In genomic region chrII:10714262-10714933, ce11 we compare ENCODE assay signal across 1 worm cellular context.
A peak's percentile ranks its signal among the peaks of the same experiment; 100 is the strongest.
TF ChIP-seq lines count a peak whose summit lies in the region.

dph-2 (minus strand) TSS chrII:10714297.
C09G5.7 (plus strand) TSS chrII:10714883.

TF ChIP-seq in whole organism, L1 larva, 84 proteins besides CTCF, POLR2A, EP300 and RAD21 (continued from another document):
- TF ChIP-seq jun-1 (tag; optimal IDR thresholded peaks at IDR 0.05; lab: Kevin White, UChicago) (no peak), ceh-90 (tag; optimal IDR thresholded peaks at IDR 0.05; lab: Kevin White, UChicago) (peak; percentile 70), nhr-237 (tag; optimal IDR thresholded peaks at IDR 0.05; lab: Kevin White, UChicago) (no peak), nhr-71 (tag; optimal IDR thresholded peaks at IDR 0.05; lab: Kevin White, UChicago) (peak; percentile 62), nhr-76 (tag; optimal IDR thresholded peaks at IDR 0.05; lab: Kevin White, UChicago) (no peak), fkh-10 (GFP tag; optimal IDR thresholded peaks at IDR 0.05; lab: Kevin White, UChicago) (no peak), dpl-1 (GFP tag; optimal IDR thresholded peaks at IDR 0.05; lab: Kevin White, UChicago) (peak; percentile 81 to 90 (median 87)), Y116A8C.19 (tag; optimal IDR thresholded peaks at IDR 0.05; lab: Kevin White, UChicago; ENCODE audit: borderline replicate concordance) (no peak), hpl-2 (GFP tag; optimal IDR thresholded peaks at IDR 0.05; lab: Kevin White, UChicago) (no peak), nhr-12 (tag; optimal IDR thresholded peaks at IDR 0.05; lab: Kevin White, UChicago) (no peak), lin-14 (GFP tag; optimal IDR thresholded peaks at IDR 0.05; lab: Kevin White, UChicago) (peak; percentile 9), mef-2 (tag; optimal IDR thresholded peaks at IDR 0.05; lab: Kevin White, UChicago) (no peak), ztf-11 (tag; optimal IDR thresholded peaks at IDR 0.05; lab: Kevin White, UChicago) (peak in 1 of 2 experiments; percentile 45), fkh-8 (tag; optimal IDR thresholded peaks at IDR 0.05; lab: Kevin White, UChicago) (no peak), aha-1 (tag; optimal IDR thresholded peaks at IDR 0.05; lab: Kevin White, UChicago) (no peak), pag-3 (tag; optimal IDR thresholded peaks at IDR 0.05; lab: Kevin White, UChicago; ENCODE audit: borderline replicate concordance, insufficient read depth) (no peak), egl-27 (tag; optimal IDR thresholded peaks at IDR 0.05; lab: Kevin White, UChicago) (no peak), vab-15 (tag; optimal IDR thresholded peaks at IDR 0.05; lab: Kevin White, UChicago) (no peak), ets-5 (GFP tag; IDR thresholded peaks at IDR 0.05; lab: Robert Waterston, UW) (no peak), unc-130 (tag; optimal IDR thresholded peaks at IDR 0.05; lab: Kevin White, UChicago) (no peak), nhr-11 (tag; optimal IDR thresholded peaks at IDR 0.05; lab: Kevin White, UChicago) (no peak), egl-13 (tag; optimal IDR thresholded peaks at IDR 0.05; lab: Kevin White, UChicago) (no peak), xbp-1 (tag; optimal IDR thresholded peaks at IDR 0.05; lab: Kevin White, UChicago) (peak; percentile 37), efl-3 (GFP tag; optimal IDR thresholded peaks at IDR 0.05; lab: Kevin White, UChicago) (no peak), C04F5.9 (tag; optimal IDR thresholded peaks at IDR 0.05; lab: Kevin White, UChicago) (no peak), hlh-17 (GFP tag; optimal IDR thresholded peaks at IDR 0.05; lab: Kevin White, UChicago; ENCODE audit: borderline replicate concordance) (no peak), nhr-20 (tag; optimal IDR thresholded peaks at IDR 0.05; lab: Kevin White, UChicago) (no peak), lir-3 (tag; optimal IDR thresholded peaks at IDR 0.05; lab: Kevin White, UChicago; ENCODE audit: poor library complexity) (peak; percentile 69), sox-4 (tag; optimal IDR thresholded peaks at IDR 0.05; lab: Kevin White, UChicago) (peak; percentile 30), tbx-2 (tag; optimal IDR thresholded peaks at IDR 0.05; lab: Kevin White, UChicago) (peak; percentile 51), nhr-47 (tag; optimal IDR thresholded peaks at IDR 0.05; lab: Kevin White, UChicago) (no peak), lin-13 (GFP tag; optimal IDR thresholded peaks at IDR 0.05; lab: Kevin White, UChicago) (no peak), F16B12.6 (tag; optimal IDR thresholded peaks at IDR 0.05; lab: Kevin White, UChicago) (no peak), isw-1 (GFP tag; IDR thresholded peaks at IDR 0.05; lab: Robert Waterston, UW) (peak; percentile 4; the same call in 1 of the 2 replicates)
